Worm (Caenorhabditis elegans) whole organism, young adult: ENCODE data around the gene F21H12.3.

ENCODE experiments used
- B0261.1 ChIP-seq: sonication (generic microtip); optimal IDR thresholded peaks from 2 replicates; lab custom pipeline; 2016; ENCODE audit warnings: mild to moderate bottlenecking, missing genetic modification characterization, moderate library complexity, missing compliant biosample characterization
- B0336.3 ChIP-seq: fragments of 200-800 bp; sonication (Bioruptor generic); IDR thresholded peaks from 2 replicates; pipeline ENCODE4 v1.3.6; 2022; ENCODE audit warnings: missing genetic modification characterization, missing compliant biosample characterization
- D2030.7 ChIP-seq: fragments of 200-800 bp; sonication (Bioruptor generic); IDR thresholded peaks from 2 replicates; pipeline ENCODE4 v1.3.6; 2022; ENCODE audit warnings: missing genetic modification reagents, missing genetic modification characterization, missing compliant biosample characterization
- F23B12.7 ChIP-seq: sonication (generic microtip); optimal IDR thresholded peaks from 2 replicates; lab custom pipeline; 2017; ENCODE audit warnings: missing genetic modification characterization, mild to moderate bottlenecking, missing compliant biosample characterization, antibody characterized with exemption, moderate library complexity; ENCODE audit not compliant: insufficient read depth
- F57A8.1 ChIP-seq: fragments of 200-800 bp; sonication (Bioruptor generic); optimal IDR thresholded peaks from 2 replicates; lab custom pipeline; 2018; ENCODE audit warnings: mild to moderate bottlenecking, missing genetic modification characterization, moderate library complexity, missing compliant biosample characterization
- F57C9.4 ChIP-seq: sonication (generic microtip); optimal IDR thresholded peaks from 2 replicates; lab custom pipeline; 2017; ENCODE audit warnings: mild to moderate bottlenecking, missing genetic modification characterization, missing compliant biosample characterization
- K11D2.4 ChIP-seq: fragments of 200-800 bp; sonication (Bioruptor generic); IDR thresholded peaks from 2 replicates; pipeline ENCODE4 v1.3.6; 2022; ENCODE audit warnings: missing genetic modification reagents, missing genetic modification characterization, missing compliant biosample characterization
- Y67H2A.10 ChIP-seq: fragments of 200-800 bp; sonication (Bioruptor generic); conservative IDR thresholded peaks from 2 replicates; pipeline ENCODE4 v1.3.6; 2022; ENCODE audit warnings: missing genetic modification reagents, missing genetic modification characterization, missing compliant biosample characterization
- ZK185.1 ChIP-seq: sonication (generic microtip); optimal IDR thresholded peaks from 2 replicates; lab custom pipeline; 2016; ENCODE audit warnings: mild to moderate bottlenecking, missing genetic modification characterization, missing compliant biosample characterization; ENCODE audit not compliant: poor library complexity, severe bottlenecking
- ama-1 ChIP-seq, 3 experiments: fragments of 150-350 bp in 1 of 3; sonication (generic microtip) in 2 of 3; optimal IDR thresholded peaks; 2 replicates each; lab custom pipeline; 2014 to 2018; ENCODE audit warnings: missing biosample characterization in 2 of 3, missing genetic modification characterization in 2 of 3, missing genetic modification reagents in 2 of 3
- aptf-2 ChIP-seq: fragments of 200-800 bp; sonication (Bioruptor generic); conservative IDR thresholded peaks from 2 replicates; pipeline ENCODE4 v1.3.6; 2022; ENCODE audit warnings: missing genetic modification reagents, missing genetic modification characterization, missing compliant biosample characterization
- athp-1 ChIP-seq: sonication (generic microtip); optimal IDR thresholded peaks from 2 replicates; lab custom pipeline; 2017; ENCODE audit warnings: mild to moderate bottlenecking, missing genetic modification characterization, missing compliant biosample characterization
- attf-5 ChIP-seq: fragments of 200-800 bp; sonication (Bioruptor generic); optimal IDR thresholded peaks from 2 replicates; lab custom pipeline; 2018; ENCODE audit warnings: mild to moderate bottlenecking, missing genetic modification characterization, missing compliant biosample characterization
- cebp-2 ChIP-seq: fragments of 200-800 bp; sonication (Bioruptor generic); IDR thresholded peaks from 2 replicates; pipeline ENCODE4 v1.3.6; 2022; ENCODE audit warnings: missing genetic modification characterization, missing compliant biosample characterization
- ceh-100 ChIP-seq: fragments of 200-800 bp; sonication (Bioruptor generic); IDR thresholded peaks from 2 replicates; pipeline ENCODE4 v1.3.6; 2022; ENCODE audit warnings: missing genetic modification reagents, missing genetic modification characterization, missing compliant biosample characterization
- ceh-27 ChIP-seq: fragments of 200-800 bp; sonication (Bioruptor generic); optimal IDR thresholded peaks from 2 replicates; lab custom pipeline; 2018; ENCODE audit warnings: mild to moderate bottlenecking, missing genetic modification characterization, moderate library complexity, missing compliant biosample characterization
- ceh-58 ChIP-seq: fragments of 200-800 bp; sonication (Bioruptor generic); IDR thresholded peaks from 2 replicates; pipeline ENCODE4 v1.3.6; 2022; ENCODE audit warnings: missing genetic modification characterization, missing compliant biosample characterization
- ceh-91 ChIP-seq: fragments of 200-800 bp; sonication (Bioruptor generic); IDR thresholded peaks from 2 replicates; pipeline ENCODE4 v1.3.6; 2022; ENCODE audit warnings: missing genetic modification reagents, missing genetic modification characterization, missing compliant biosample characterization
- efl-1 ChIP-seq: fragments of 150-350 bp; optimal IDR thresholded peaks from 2 replicates; lab custom pipeline; 2014; ENCODE audit warnings: missing biosample characterization, missing genetic modification reagents, missing genetic modification characterization
- egl-44 ChIP-seq: fragments of 200-800 bp; sonication (Bioruptor generic); IDR thresholded peaks from 2 replicates; pipeline ENCODE4 v1.3.6; 2022; ENCODE audit warnings: missing genetic modification reagents, missing genetic modification characterization, missing compliant biosample characterization
- ekl-4 ChIP-seq: fragments of 200-800 bp; sonication (Bioruptor generic); IDR thresholded peaks from 2 replicates; pipeline ENCODE4 v1.3.6; 2022; ENCODE audit warnings: missing genetic modification reagents, missing genetic modification characterization, missing compliant biosample characterization
- ets-4 ChIP-seq: fragments of 200-800 bp; sonication (Bioruptor generic); optimal IDR thresholded peaks from 2 replicates; lab custom pipeline; 2018; ENCODE audit warnings: mild to moderate bottlenecking, missing genetic modification characterization, missing compliant biosample characterization
- hlh-12 ChIP-seq: sonication (generic microtip); optimal IDR thresholded peaks from 2 replicates; lab custom pipeline; 2016; ENCODE audit warnings: missing genetic modification characterization, missing compliant biosample characterization
- hmg-1.2 ChIP-seq: fragments of 200-800 bp; sonication (Bioruptor generic); IDR thresholded peaks from 2 replicates; pipeline ENCODE4 v1.3.6; 2022; ENCODE audit warnings: missing genetic modification reagents, missing genetic modification characterization, missing compliant biosample characterization
- hmg-20 ChIP-seq: fragments of 200-800 bp; sonication (Bioruptor generic); IDR thresholded peaks from 2 replicates; pipeline ENCODE4 v1.3.6; 2022; ENCODE audit warnings: missing genetic modification reagents, missing genetic modification characterization, missing compliant biosample characterization
- lag-1 ChIP-seq: fragments of 200-800 bp; sonication (Bioruptor generic); IDR thresholded peaks from 2 replicates; pipeline ENCODE4 v1.3.6; 2022; ENCODE audit warnings: missing genetic modification reagents, missing genetic modification characterization, missing compliant biosample characterization
- let-526 ChIP-seq: fragments of 200-800 bp; sonication (Bioruptor generic); IDR thresholded peaks from 2 replicates; pipeline ENCODE4 v1.3.6; 2022; ENCODE audit warnings: missing genetic modification reagents, missing genetic modification characterization, missing compliant biosample characterization
- lsl-1 ChIP-seq: fragments of 200-800 bp; sonication (Bioruptor generic); optimal IDR thresholded peaks from 2 replicates; lab custom pipeline; 2018; ENCODE audit warnings: mild to moderate bottlenecking, missing genetic modification characterization, moderate library complexity, missing compliant biosample characterization
- lsy-27 ChIP-seq: sonication (generic microtip); optimal IDR thresholded peaks from 2 replicates; lab custom pipeline; 2017; ENCODE audit warnings: missing genetic modification characterization, mild to moderate bottlenecking, missing compliant biosample characterization, antibody characterized with exemption, missing genotype, borderline replicate concordance; ENCODE audit not compliant: insufficient read depth
- madf-10 ChIP-seq: sonication (generic microtip); optimal IDR thresholded peaks from 2 replicates; lab custom pipeline; 2016; ENCODE audit warnings: mild to moderate bottlenecking, missing genetic modification characterization, missing compliant biosample characterization
- madf-8 ChIP-seq: fragments of 200-800 bp; sonication (Bioruptor generic); conservative IDR thresholded peaks from 2 replicates; pipeline ENCODE4 v1.3.6; 2022; ENCODE audit warnings: missing genetic modification reagents, missing genetic modification characterization, missing compliant biosample characterization
- mes-4 ChIP-seq: sonication (generic microtip); optimal IDR thresholded peaks from 2 replicates; lab custom pipeline; 2016; ENCODE audit warnings: missing genotype, missing genetic modification characterization, missing compliant biosample characterization
- nhr-90 ChIP-seq: sonication (generic microtip); optimal IDR thresholded peaks from 2 replicates; lab custom pipeline; 2016; ENCODE audit warnings: missing genotype, mild to moderate bottlenecking, missing genetic modification characterization, missing compliant biosample characterization
- pbrm-1 ChIP-seq: fragments of 200-800 bp; sonication (Bioruptor generic); IDR thresholded peaks from 2 replicates; pipeline ENCODE4 v1.3.6; 2022; ENCODE audit warnings: missing genetic modification reagents, missing genetic modification characterization, missing compliant biosample characterization
- rcor-1 ChIP-seq: fragments of 200-800 bp; sonication (Bioruptor generic); IDR thresholded peaks from 2 replicates; pipeline ENCODE4 v1.3.6; 2022; ENCODE audit warnings: missing genetic modification reagents, missing genetic modification characterization, missing compliant biosample characterization
- rec-8 ChIP-seq, 2 experiments: sonication (generic microtip); optimal IDR thresholded peaks; 2 replicates each; lab custom pipeline; 2016; ENCODE audit warnings: mild to moderate bottlenecking in 2 of 2, missing genetic modification characterization in 2 of 2, missing genetic modification reagents in 2 of 2, missing genotype in 2 of 2, missing biosample characterization in 1 of 2, missing compliant biosample characterization in 1 of 2, moderate library complexity in 1 of 2
- rpc-1 ChIP-seq, 2 experiments: fragments of 150-350 bp in 1 of 2; sonication (generic microtip) in 1 of 2; optimal IDR thresholded peaks; 2 replicates each; lab custom pipeline; 2014 to 2018; ENCODE audit warnings: missing biosample characterization in 1 of 2, missing genetic modification characterization in 1 of 2, missing genetic modification reagents in 1 of 2, missing genotype in 1 of 2
- snpc-4 ChIP-seq, 5 experiments: fragments of 150-350 bp in 1 of 5; sonication (generic microtip) in 4 of 5; optimal IDR thresholded peaks; 2 replicates each; lab custom pipeline; 2014 to 2018; ENCODE audit warnings: missing genetic modification characterization in 5 of 5, missing biosample characterization in 3 of 5, antibody characterized with exemption in 2 of 5, mild to moderate bottlenecking in 2 of 5, missing compliant biosample characterization in 2 of 5, missing genotype in 2 of 5, moderate library complexity in 2 of 5, missing genetic modification reagents in 1 of 5
- somi-1 ChIP-seq: fragments of 200-800 bp; sonication (Bioruptor generic); optimal IDR thresholded peaks from 2 replicates; lab custom pipeline; 2018; ENCODE audit warnings: mild to moderate bottlenecking, missing genetic modification characterization, missing compliant biosample characterization
- tbx-9 ChIP-seq: sonication (generic microtip); optimal IDR thresholded peaks from 2 replicates; lab custom pipeline; 2016; ENCODE audit warnings: borderline replicate concordance, missing genetic modification characterization, inconsistent platforms, missing compliant biosample characterization
- xnd-1 ChIP-seq: sonication (generic microtip); optimal IDR thresholded peaks from 2 replicates; lab custom pipeline; 2016; ENCODE audit warnings: missing genotype, missing genetic modification reagents, missing genetic modification characterization, missing compliant biosample characterization
- zfh-2 ChIP-seq: fragments of 200-800 bp; sonication (Bioruptor generic); conservative IDR thresholded peaks from 2 replicates; pipeline ENCODE4 v1.3.6; 2022; ENCODE audit warnings: missing genetic modification reagents, missing genetic modification characterization, missing compliant biosample characterization
- ztf-25 ChIP-seq: fragments of 200-800 bp; sonication (Bioruptor generic); IDR thresholded peaks from 2 replicates; pipeline ENCODE4 v1.3.6; 2022; ENCODE audit warnings: missing genetic modification reagents, missing genetic modification characterization, missing compliant biosample characterization
- ztf-3 ChIP-seq: fragments of 200-800 bp; sonication (Bioruptor generic); optimal IDR thresholded peaks from 2 replicates; lab custom pipeline; 2018; ENCODE audit warnings: mild to moderate bottlenecking, missing genetic modification characterization, missing compliant biosample characterization

F21H12.3 gene

DNA sequence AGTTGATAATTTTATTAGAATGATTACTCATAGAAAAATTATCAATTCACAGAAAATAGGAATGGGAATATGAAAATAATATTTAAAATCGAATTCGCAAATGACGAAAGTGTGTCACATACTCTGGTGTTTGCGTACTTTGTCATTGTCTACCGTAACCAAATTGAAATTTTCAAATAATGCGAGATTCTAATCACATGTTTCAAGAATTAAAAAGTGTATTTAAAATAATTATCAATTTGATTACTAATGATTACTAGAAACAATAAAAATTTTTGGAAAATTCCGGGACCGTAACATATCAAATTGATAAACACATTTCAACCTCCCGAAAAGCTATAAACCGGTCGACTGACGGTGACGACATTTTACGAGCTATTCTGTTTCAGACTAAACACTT is 8.7 kb downstream of the F21H12.3 start, which contains the start of the genes fbf-2 and nspg-3:
Gene fbf-2 (minus strand): TSS at position 101 of the 400 bp plus-strand sequence.
Gene nspg-3 (plus strand): TSS at position 388 of the 400 bp plus-strand sequence.
- no peak for TF ChIP-seq attf-5 (GFP tag; lab: Kevin White, UChicago)
- TF ChIP-seq D2030.7 (GFP tag; lab: Robert Waterston, UW): no peak
- TF ChIP-seq lsl-1: peak; percentile 61

DNA sequence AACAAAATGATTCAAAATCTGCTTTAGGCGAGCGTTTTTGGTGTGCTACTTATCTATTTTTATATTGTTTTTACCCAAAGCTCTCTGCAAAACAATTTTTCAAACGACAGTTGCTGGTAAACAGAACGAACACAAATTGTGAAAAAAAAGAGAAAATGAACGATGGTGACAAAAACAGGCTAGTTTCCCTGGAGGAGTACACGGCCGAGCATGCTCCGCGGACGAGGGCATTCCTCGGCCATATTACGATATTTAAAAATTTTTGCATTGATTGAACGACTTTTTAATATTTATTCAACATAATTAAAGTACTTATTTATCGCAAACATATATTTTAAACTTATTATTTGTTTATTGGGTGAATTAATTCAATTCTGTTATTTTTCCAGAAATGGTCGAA is 14.7 kb downstream of the F21H12.3 start, which contains the start of the genes tpp-2 and rbbp-5:
Gene tpp-2 (minus strand): TSS at position 157 of the 400 bp plus-strand sequence.
Gene rbbp-5 (plus strand): TSS at position 390 of the 400 bp plus-strand sequence.
- no peak for TF ChIP-seq F57A8.1 (GFP tag; lab: Kevin White, UChicago)
- TF ChIP-seq lsy-27 (tag; lab: Kevin White, UChicago): no peak
- TF ChIP-seq madf-8 (GFP tag; lab: Robert Waterston, UW): peak; percentile 48
- no peak for TF ChIP-seq somi-1
- TF ChIP-seq snpc-4 (GFP tag; optimal IDR thresholded peaks at IDR 0.05; lab: Kevin White, UChicago): no peak
- TF ChIP-seq snpc-4 (tag; optimal IDR thresholded peaks at IDR 0.05; lab: Kevin White, UChicago): peak in 1 of 4 experiments; percentile 49
- no peak for TF ChIP-seq cebp-2 (GFP tag; lab: Robert Waterston, UW)
- no peak for TF ChIP-seq ztf-3 (GFP tag; lab: Kevin White, UChicago)
- TF ChIP-seq D2030.7 (GFP tag; lab: Robert Waterston, UW): peak; percentile 32; the same call in 1 of the 2 replicates
- TF ChIP-seq athp-1 (tag; lab: Kevin White, UChicago): no peak
- no peak for TF ChIP-seq hlh-12 (tag; lab: Kevin White, UChicago)
- TF ChIP-seq ekl-4 (GFP tag; lab: Robert Waterston, UW): no peak
- TF ChIP-seq K11D2.4 (GFP tag; lab: Robert Waterston, UW): no peak
- peak; percentile 55; the same call in 1 of the 2 replicates for TF ChIP-seq aptf-2
- TF ChIP-seq ceh-27 (GFP tag; lab: Kevin White, UChicago): peak; percentile 72
- no peak for TF ChIP-seq zfh-2 (GFP tag; lab: Robert Waterston, UW)
- no peak for TF ChIP-seq madf-10 (tag; lab: Kevin White, UChicago)
- 0 out of 2 replicates have a peak, but pooled peaks have one; percentile 31 for TF ChIP-seq ztf-25 (GFP tag; lab: Robert Waterston, UW)
- peak in 1 of 2 experiments; percentile 29 for TF ChIP-seq rec-8 (tag; optimal IDR thresholded peaks at IDR 0.05; lab: Kevin White, UChicago)
- no peak for TF ChIP-seq rpc-1 (optimal IDR thresholded peaks at IDR 0.05; lab: Kevin White, UChicago)
- TF ChIP-seq rpc-1 (tag; optimal IDR thresholded peaks at IDR 0.05; lab: Kevin White, UChicago): no peak
- no peak for TF ChIP-seq lag-1 (GFP tag; lab: Robert Waterston, UW)
- TF ChIP-seq pbrm-1 (GFP tag; lab: Robert Waterston, UW): no peak
- TF ChIP-seq ama-1 (optimal IDR thresholded peaks at IDR 0.05; lab: Kevin White, UChicago): no peak
- TF ChIP-seq ama-1 (GFP tag; optimal IDR thresholded peaks at IDR 0.05; lab: Kevin White, UChicago): no peak
- TF ChIP-seq B0336.3 (GFP tag; lab: Robert Waterston, UW): no peak
- peak; percentile 49 for TF ChIP-seq lsl-1
- 0 out of 2 replicates have a peak, but pooled peaks have one; percentile 39 for TF ChIP-seq Y67H2A.10 (GFP tag; lab: Robert Waterston, UW)
- TF ChIP-seq hmg-20 (GFP tag; lab: Robert Waterston, UW): no peak
- TF ChIP-seq F57C9.4 (tag; lab: Kevin White, UChicago): no peak
- no peak for TF ChIP-seq tbx-9 (tag; lab: Kevin White, UChicago)
- TF ChIP-seq efl-1 (GFP tag; lab: Kevin White, UChicago): no peak
- peak; percentile 81 for TF ChIP-seq F23B12.7 (tag; lab: Kevin White, UChicago)
- TF ChIP-seq ets-4: no peak
- no peak for TF ChIP-seq egl-44 (GFP tag; lab: Robert Waterston, UW)
- no peak for TF ChIP-seq xnd-1
- TF ChIP-seq let-526 (GFP tag; lab: Robert Waterston, UW): no peak
- no peak for TF ChIP-seq nhr-90 (tag; lab: Kevin White, UChicago)
- no peak for TF ChIP-seq rcor-1 (GFP tag; lab: Robert Waterston, UW)
- no peak for TF ChIP-seq mes-4 (tag; lab: Kevin White, UChicago)
- TF ChIP-seq ceh-58 (GFP tag; lab: Robert Waterston, UW): no peak
- peak; percentile 81 for TF ChIP-seq ZK185.1 (tag; lab: Kevin White, UChicago)
- no peak for TF ChIP-seq ceh-91 (GFP tag; lab: Robert Waterston, UW)
- no peak for TF ChIP-seq B0261.1 (tag; lab: Kevin White, UChicago)
- 0 out of 2 replicates have a peak, but pooled peaks have one; percentile 24 for TF ChIP-seq ceh-100 (GFP tag; lab: Robert Waterston, UW)
- TF ChIP-seq hmg-1.2: peak; percentile 25; the same call in 1 of the 2 replicates
